Fruit fly (Drosophila melanogaster) whole organism, embryonic: ENCODE results near the gene RpL36.

Experiments used
- CG10147 ChIP-seq: fragments of 200-800 bp; sonication (Bioruptor generic); optimal IDR thresholded peaks from 2 replicates; lab custom pipeline; 2019; ENCODE audit warnings: missing biosample characterization, mild to moderate bottlenecking, missing genetic modification characterization, moderate library complexity
- CG10267 ChIP-seq: fragments of 200-800 bp; sonication (Bioruptor generic); optimal IDR thresholded peaks from 2 replicates; lab custom pipeline; 2018; ENCODE audit warnings: missing biosample characterization, mild to moderate bottlenecking, missing genetic modification characterization, moderate library complexity
- CG10274 ChIP-seq: fragments of 200-800 bp; sonication (Bioruptor generic); optimal IDR thresholded peaks from 3 replicates; lab custom pipeline; 2017; ENCODE audit warnings: missing biosample characterization, mild to moderate bottlenecking, missing genetic modification characterization
- CG14050 ChIP-seq: fragments of 200-800 bp; sonication (Bioruptor generic); IDR thresholded peaks from 3 replicates; pipeline ENCODE4 v1.3.6; 2022; ENCODE audit warnings: missing biosample characterization, missing genetic modification characterization
- CG1602 ChIP-seq: fragments of 200-800 bp; sonication (Bioruptor generic); optimal IDR thresholded peaks from 3 replicates; lab custom pipeline; 2016; ENCODE audit warnings: missing biosample characterization, missing genetic modification characterization
- CG17361 ChIP-seq: fragments of 200-800 bp; sonication (Bioruptor generic); IDR thresholded peaks from 3 replicates; pipeline ENCODE4 v1.3.6; 2022; ENCODE audit warnings: missing biosample characterization, missing genetic modification characterization
- CG18011 ChIP-seq: fragments of 200-800 bp; sonication (Bioruptor generic); optimal IDR thresholded peaks from 2 replicates; lab custom pipeline; 2017; ENCODE audit warnings: missing biosample characterization, missing genetic modification characterization, mild to moderate bottlenecking, moderate library complexity, missing genotype
- CG18262 ChIP-seq: fragments of 200-800 bp; optimal IDR thresholded peaks from 3 replicates; lab custom pipeline; 2019; ENCODE audit warnings: missing biosample characterization, mild to moderate bottlenecking, missing genetic modification characterization, moderate library complexity
- CG1832 ChIP-seq: fragments of 200-800 bp; sonication (Bioruptor generic); optimal IDR thresholded peaks from 2 replicates; lab custom pipeline; 2017; ENCODE audit warnings: missing biosample characterization, mild to moderate bottlenecking, missing genetic modification characterization, inconsistent platforms
- CG18764 ChIP-seq: fragments of 200-800 bp; sonication (Bioruptor generic); optimal IDR thresholded peaks from 3 replicates; lab custom pipeline; 2016; ENCODE audit warnings: missing biosample characterization, missing genetic modification characterization
- CG2712 ChIP-seq: fragments of 200-800 bp; optimal IDR thresholded peaks from 3 replicates; lab custom pipeline; 2019; ENCODE audit warnings: missing biosample characterization, mild to moderate bottlenecking, missing genetic modification characterization, moderate library complexity
- CG3065 ChIP-seq: fragments of 200-800 bp; sonication (Bioruptor generic); optimal IDR thresholded peaks from 2 replicates; lab custom pipeline; 2016; ENCODE audit warnings: missing biosample characterization, missing genetic modification characterization
- CG33557 ChIP-seq: fragments of 200-800 bp; sonication (Bioruptor generic); optimal IDR thresholded peaks from 2 replicates; lab custom pipeline; 2019; ENCODE audit warnings: missing biosample characterization, mild to moderate bottlenecking, missing genetic modification characterization, moderate library complexity
- CG42726 ChIP-seq: fragments of 200-800 bp; sonication (Bioruptor generic); IDR thresholded peaks from 2 replicates; pipeline ENCODE4 v1.3.6; 2022; ENCODE audit warnings: missing biosample characterization, missing genetic modification characterization; ENCODE audit not compliant: partially characterized antibody
- CG6254 ChIP-seq: fragments of 200-800 bp; sonication (Bioruptor generic); optimal IDR thresholded peaks from 3 replicates; lab custom pipeline; 2017; ENCODE audit warnings: mild to moderate bottlenecking, missing biosample characterization, missing genetic modification reagents, missing genetic modification characterization
- CG6765 ChIP-seq: fragments of 200-800 bp; sonication (Bioruptor generic); optimal IDR thresholded peaks from 3 replicates; lab custom pipeline; 2017; ENCODE audit warnings: missing biosample characterization, mild to moderate bottlenecking, missing genetic modification characterization
- CG7271 ChIP-seq: fragments of 200-800 bp; sonication (Bioruptor generic); optimal IDR thresholded peaks from 2 replicates; lab custom pipeline; 2018; ENCODE audit warnings: missing biosample characterization, mild to moderate bottlenecking, missing genetic modification characterization, moderate library complexity
- CG7556 ChIP-seq: fragments of 200-800 bp; sonication (Bioruptor generic); optimal IDR thresholded peaks from 2 replicates; lab custom pipeline; 2017; ENCODE audit warnings: missing biosample characterization, mild to moderate bottlenecking, missing genetic modification characterization
- CG8478 ChIP-seq: fragments of >200 bp; optimal IDR thresholded peaks from 2 replicates; lab custom pipeline; 2018
- CG9876 ChIP-seq: fragments of 200-800 bp; sonication (Bioruptor generic); optimal IDR thresholded peaks from 2 replicates; lab custom pipeline; 2016; ENCODE audit warnings: missing biosample characterization, missing genetic modification characterization
- GATAe ChIP-seq: fragments of 200-800 bp; sonication (Bioruptor generic); conservative IDR thresholded peaks from 2 replicates; pipeline ENCODE4 v1.3.6; 2022; ENCODE audit warnings: missing biosample characterization, missing genetic modification characterization
- Gsc ChIP-seq: fragments of 200-800 bp; sonication (Bioruptor generic); IDR thresholded peaks from 2 replicates; pipeline ENCODE4 v1.3.6; 2022; ENCODE audit warnings: missing biosample characterization, missing genetic modification characterization
- HLHmδ ChIP-seq: fragments of 200-800 bp; sonication (Bioruptor generic); optimal IDR thresholded peaks from 2 replicates; lab custom pipeline; 2018; ENCODE audit warnings: missing biosample characterization, mild to moderate bottlenecking, missing genetic modification characterization, moderate library complexity
- MBD-R2 ChIP-seq: fragments of 200-800 bp; sonication (Bioruptor generic); IDR thresholded peaks from 2 replicates; pipeline ENCODE4 v1.3.6; 2022; ENCODE audit warnings: missing biosample characterization, missing genetic modification characterization
- Max ChIP-seq: fragments of 200-800 bp; sonication (Bioruptor generic); optimal IDR thresholded peaks from 2 replicates; lab custom pipeline; 2016; ENCODE audit warnings: missing biosample characterization, mild to moderate bottlenecking, missing genetic modification characterization
- Nf-YA ChIP-seq: fragments of 200-800 bp; sonication (Bioruptor generic); IDR thresholded peaks from 2 replicates; pipeline ENCODE4 v1.3.6; 2022; ENCODE audit warnings: missing biosample characterization, missing genetic modification characterization
- Oaz ChIP-seq: fragments of 200-800 bp; sonication (Bioruptor generic); IDR thresholded peaks from 2 replicates; pipeline ENCODE4 v1.3.6; 2022; ENCODE audit warnings: missing biosample characterization, missing genetic modification characterization
- Opbp ChIP-seq: fragments of 200-800 bp; sonication (Bioruptor generic); IDR thresholded peaks from 3 replicates; pipeline ENCODE4 v1.3.6; 2022; ENCODE audit warnings: missing biosample characterization, missing genetic modification characterization; ENCODE audit not compliant: partially characterized antibody
- Optix ChIP-seq: fragments of 200-800 bp; sonication (Bioruptor generic); IDR thresholded peaks from 3 replicates; pipeline ENCODE4 v1.3.6; 2022; ENCODE audit warnings: missing biosample characterization, missing genetic modification characterization
- Sry-δ ChIP-seq: fragments of 200-800 bp; sonication (Bioruptor generic); optimal IDR thresholded peaks from 2 replicates; lab custom pipeline; 2016; ENCODE audit warnings: missing biosample characterization, missing genetic modification characterization
- TFAM ChIP-seq: fragments of 200-800 bp; sonication (Bioruptor generic); optimal IDR thresholded peaks from 2 replicates; lab custom pipeline; 2017; ENCODE audit warnings: missing biosample characterization, missing genetic modification characterization, inconsistent platforms
- Taf1 ChIP-seq: fragments of 200-800 bp; sonication (Bioruptor generic); IDR thresholded peaks from 2 replicates; pipeline ENCODE4 v1.3.6; 2022; ENCODE audit warnings: missing biosample characterization, missing genetic modification characterization
- amos ChIP-seq: fragments of 200-800 bp; sonication (Bioruptor generic); IDR thresholded peaks from 2 replicates; pipeline ENCODE4 v1.3.6; 2022; ENCODE audit warnings: missing biosample characterization, missing genetic modification characterization; ENCODE audit not compliant: partially characterized antibody
- az2 ChIP-seq: fragments of 200-800 bp; sonication (Bioruptor generic); optimal IDR thresholded peaks from 3 replicates; lab custom pipeline; 2016; ENCODE audit warnings: missing biosample characterization, missing genetic modification characterization
- cato ChIP-seq: fragments of 200-800 bp; sonication (Bioruptor generic); optimal IDR thresholded peaks from 2 replicates; lab custom pipeline; 2016; ENCODE audit warnings: missing biosample characterization, missing genetic modification characterization, borderline replicate concordance
- en ChIP-seq: fragments of 200-800 bp; sonication (Bioruptor generic); optimal IDR thresholded peaks from 2 replicates; lab custom pipeline; 2016; ENCODE audit warnings: missing biosample characterization, missing genetic modification characterization
- ewg ChIP-seq: fragments of 200-800 bp; sonication (Bioruptor generic); optimal IDR thresholded peaks from 3 replicates; lab custom pipeline; 2017; ENCODE audit warnings: mild to moderate bottlenecking, missing biosample characterization, missing genetic modification reagents, missing genetic modification characterization
- gce ChIP-seq: fragments of 200-800 bp; sonication (Bioruptor generic); IDR thresholded peaks from 3 replicates; pipeline ENCODE4 v1.3.6; 2022; ENCODE audit warnings: missing biosample characterization, missing genetic modification characterization
- gfzf ChIP-seq: fragments of 200-800 bp; sonication (Bioruptor generic); optimal IDR thresholded peaks from 2 replicates; lab custom pipeline; 2016; ENCODE audit warnings: missing biosample characterization, mild to moderate bottlenecking, missing genetic modification characterization, moderate library complexity
- gsb-n ChIP-seq: fragments of 200-800 bp; sonication (Bioruptor generic); optimal IDR thresholded peaks from 3 replicates; lab custom pipeline; 2018; ENCODE audit warnings: missing biosample characterization, mild to moderate bottlenecking, missing genetic modification characterization
- hth ChIP-seq: fragments of >200 bp; optimal IDR thresholded peaks from 2 replicates; lab custom pipeline; 2017; ENCODE audit warnings: inconsistent platforms
- ken ChIP-seq: fragments of 200-800 bp; sonication (Bioruptor generic); IDR thresholded peaks from 3 replicates; pipeline ENCODE4 v1.3.6; 2022; ENCODE audit warnings: missing biosample characterization, missing genetic modification characterization
- lbe ChIP-seq: fragments of 200-800 bp; sonication (Bioruptor generic); optimal IDR thresholded peaks from 2 replicates; lab custom pipeline; 2016; ENCODE audit warnings: missing biosample characterization, mild to moderate bottlenecking, missing genetic modification characterization
- phol ChIP-seq: fragments of 200-800 bp; sonication (Bioruptor generic); optimal IDR thresholded peaks from 3 replicates; lab custom pipeline; 2018; ENCODE audit warnings: missing biosample characterization, mild to moderate bottlenecking, missing genetic modification characterization, moderate library complexity
- repo ChIP-seq: fragments of 200-800 bp; sonication (Bioruptor generic); optimal IDR thresholded peaks from 2 replicates; lab custom pipeline; 2016; ENCODE audit warnings: missing biosample characterization, missing genetic modification characterization
- sc ChIP-seq, 3 experiments: fragments of >200 bp in 2 of 3; fragments of 200-800 bp in 1 of 3; sonication (Bioruptor generic) in 1 of 3; optimal IDR thresholded peaks; 2 replicates in 2 of 3; 3 replicates in 1 of 3; lab custom pipeline; 2017; ENCODE audit warnings: mild to moderate bottlenecking in 1 of 3, missing biosample characterization in 1 of 3, missing genetic modification characterization in 1 of 3, missing genetic modification reagents in 1 of 3
- trh ChIP-seq: fragments of 200-800 bp; sonication (Bioruptor generic); optimal IDR thresholded peaks from 2 replicates; lab custom pipeline; 2016; ENCODE audit warnings: missing biosample characterization, missing genetic modification characterization
- tx ChIP-seq: fragments of 200-800 bp; sonication (Bioruptor generic); optimal IDR thresholded peaks from 2 replicates; lab custom pipeline; 2016; ENCODE audit warnings: missing biosample characterization, missing genetic modification characterization
- unpg ChIP-seq: fragments of 200-800 bp; sonication (Bioruptor generic); optimal IDR thresholded peaks from 3 replicates; lab custom pipeline; 2018; ENCODE audit warnings: missing biosample characterization, mild to moderate bottlenecking, missing genetic modification characterization, moderate library complexity
- usp ChIP-seq: fragments of >200 bp; optimal IDR thresholded peaks from 2 replicates; lab custom pipeline; 2017; ENCODE audit warnings: missing biosample characterization, missing genetic modification characterization

RpL36 gene

dm6 chrX:635495-636142 is 6.3 kb upstream of the RpL36 start, which contains the start of gene Dredd (continued):
- TF ChIP-seq TFAM (GFP tag; lab: Kevin White, UChicago): no peak
- no peak for TF ChIP-seq gce (GFP tag; lab: Robert Waterston, UW)
- no peak for TF ChIP-seq Gsc
- TF ChIP-seq CG1602 (GFP tag; lab: Kevin White, UChicago): no peak
- peak; percentile 36 for TF ChIP-seq phol (tag; lab: Kevin White, UChicago)
- TF ChIP-seq lbe: peak; percentile 33
- no peak for TF ChIP-seq trh
- TF ChIP-seq MBD-R2 (GFP tag; lab: Robert Waterston, UW): 0 out of 2 replicates have a peak, but pooled peaks have one; percentile 9
- no peak for TF ChIP-seq gsb-n
- TF ChIP-seq CG6254 (GFP tag; lab: Kevin White, UChicago): no peak
- no peak for TF ChIP-seq CG3065 (GFP tag; lab: Kevin White, UChicago)
- TF ChIP-seq ewg (GFP tag; lab: Kevin White, UChicago): no peak
- peak; percentile 89 for TF ChIP-seq amos (GFP tag; lab: Robert Waterston, UW)
- TF ChIP-seq en (GFP tag; lab: Kevin White, UChicago): no peak
- no peak for TF ChIP-seq CG14050 (GFP tag; lab: Robert Waterston, UW)
- TF ChIP-seq repo (GFP tag; lab: Kevin White, UChicago): no peak
- 0 out of 2 replicates have a peak, but pooled peaks have one; percentile 13 for TF ChIP-seq GATAe (GFP tag; lab: Robert Waterston, UW)
- no peak for TF ChIP-seq unpg (GFP tag; lab: Kevin White, UChicago)
- TF ChIP-seq CG18011 (GFP tag; lab: Kevin White, UChicago): no peak
- no peak for TF ChIP-seq CG6765
- peak; percentile 40; the same call in 1 of the 3 replicates for TF ChIP-seq CG17361 (GFP tag; lab: Robert Waterston, UW)
- peak; percentile 93 for TF ChIP-seq Sry-δ
- no peak for TF ChIP-seq Max (GFP tag; lab: Kevin White, UChicago)
- TF ChIP-seq CG33557 (GFP tag; lab: Kevin White, UChicago): no peak
- peak; percentile 54 for TF ChIP-seq CG10267 (tag; lab: Kevin White, UChicago)
- no peak for TF ChIP-seq CG7556
- TF ChIP-seq hth: no peak
- TF ChIP-seq gfzf (GFP tag; lab: Kevin White, UChicago): peak; percentile 61
- no peak for TF ChIP-seq Optix (GFP tag; lab: Robert Waterston, UW)
- no peak for TF ChIP-seq cato (GFP tag; lab: Kevin White, UChicago)
- peak; percentile 82; the same call in 1 of the 2 replicates for TF ChIP-seq CG42726 (GFP tag; lab: Robert Waterston, UW)
- no peak for TF ChIP-seq tx (GFP tag; lab: Kevin White, UChicago)
- TF ChIP-seq HLHmδ: no peak
- TF ChIP-seq sc (optimal IDR thresholded peaks at IDR 0.05; lab: Kevin White, UChicago): no peak
- TF ChIP-seq sc (GFP tag; optimal IDR thresholded peaks at IDR 0.05; lab: Kevin White, UChicago): no peak
- no peak for TF ChIP-seq CG10147 (GFP tag; lab: Kevin White, UChicago)
- TF ChIP-seq ken: no peak
- TF ChIP-seq CG8478 (lab: Kevin White, UChicago): no peak
- no peak for TF ChIP-seq CG7271
- TF ChIP-seq CG18262: no peak
- TF ChIP-seq CG10274 (GFP tag; lab: Kevin White, UChicago): no peak
- TF ChIP-seq usp: no peak
- no peak for TF ChIP-seq Oaz (GFP tag; lab: Robert Waterston, UW)
- no peak for TF ChIP-seq Nf-YA (GFP tag; lab: Robert Waterston, UW)
- TF ChIP-seq Taf1 (GFP tag; lab: Robert Waterston, UW): no peak
- TF ChIP-seq Opbp (GFP tag; lab: Robert Waterston, UW): peak; percentile 83
- no peak for TF ChIP-seq az2
- peak; percentile 5 for TF ChIP-seq CG2712 (tag; lab: Kevin White, UChicago)
- TF ChIP-seq CG18764 (GFP tag; lab: Kevin White, UChicago): no peak
- TF ChIP-seq CG9876 (GFP tag; lab: Kevin White, UChicago): no peak
- peak; percentile 87 for TF ChIP-seq CG1832 (GFP tag; lab: Kevin White, UChicago)
